Worm (Caenorhabditis elegans) whole organism, late embryonic: ENCODE measurements around the gene srh-139.

Experiments used
- ama-1 ChIP-seq: fragments of 150-350 bp; optimal IDR thresholded peaks from 2 replicates; lab custom pipeline; 2014
- ceh-31 ChIP-seq: sonication (generic microtip); optimal IDR thresholded peaks from 2 replicates; lab custom pipeline; 2016; ENCODE audit warnings: missing genetic modification characterization, missing compliant biosample characterization
- ceh-34 ChIP-seq: sonication (generic microtip); optimal IDR thresholded peaks from 2 replicates; lab custom pipeline; 2016; ENCODE audit warnings: mild to moderate bottlenecking, missing genetic modification characterization, missing compliant biosample characterization
- ceh-6 ChIP-seq: fragments of 200-800 bp; sonication (Bioruptor generic); optimal IDR thresholded peaks from 2 replicates; lab custom pipeline; 2018; ENCODE audit warnings: mild to moderate bottlenecking, missing genetic modification characterization, missing compliant biosample characterization
- elt-4 ChIP-seq: sonication (generic microtip); optimal IDR thresholded peaks from 2 replicates; lab custom pipeline; 2016; ENCODE audit warnings: missing genetic modification characterization, missing compliant biosample characterization
- nhr-11 ChIP-seq: fragments of 150-350 bp; optimal IDR thresholded peaks from 2 replicates; lab custom pipeline; 2014; ENCODE audit warnings: missing biosample characterization, missing genetic modification characterization
- pha-4 ChIP-seq: fragments of 150-350 bp; optimal IDR thresholded peaks from 2 replicates; lab custom pipeline; 2018; ENCODE audit warnings: missing biosample characterization, missing genetic modification reagents, missing genetic modification characterization
- unc-55 ChIP-seq: sonication (generic microtip); optimal IDR thresholded peaks from 2 replicates; lab custom pipeline; 2017; ENCODE audit warnings: missing biosample characterization, missing genetic modification reagents, missing genetic modification characterization

DNA sequence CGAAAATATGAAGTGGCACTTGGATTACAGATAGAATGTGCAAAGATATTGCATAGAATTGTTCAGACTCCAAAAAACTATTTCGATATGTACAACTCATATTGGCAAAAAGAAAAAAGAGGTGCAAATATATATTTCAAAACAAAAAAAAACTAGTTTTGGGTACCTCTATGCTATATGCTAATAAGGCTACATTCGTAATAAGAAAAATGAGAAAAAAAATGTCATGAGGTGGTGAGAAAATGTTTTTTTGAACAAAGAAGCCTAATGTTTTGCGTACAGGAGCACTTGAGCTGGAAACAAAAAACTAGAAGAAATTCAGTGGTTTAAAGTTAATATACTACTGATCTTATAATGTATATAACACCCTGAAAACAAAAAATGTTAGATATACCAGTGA is 22.9 kb upstream of the srh-139 start, which contains the start of gene srh-142:
- no peak for TF ChIP-seq ceh-6 (GFP tag; lab: Kevin White, UChicago)
- TF ChIP-seq ceh-34 (tag; lab: Kevin White, UChicago), result no peak
- TF ChIP-seq ceh-31 (tag; lab: Kevin White, UChicago), result no peak
- TF ChIP-seq nhr-11 (tag; lab: Kevin White, UChicago), result no peak
- TF ChIP-seq elt-4 (tag; lab: Kevin White, UChicago), result no peak
- no peak for TF ChIP-seq pha-4
- no peak for TF ChIP-seq unc-55 (GFP tag; lab: Kevin White, UChicago)
- no peak for TF ChIP-seq ama-1 (lab: Kevin White, UChicago)
